Fruit fly (Drosophila melanogaster) whole organism, embryonic: Measurements from ENCODE around the gene CG32354.

Experiments
- BEAF-32 ChIP-seq: fragments of 200-800 bp; sonication (Bioruptor generic); optimal IDR thresholded peaks from 3 replicates; lab custom pipeline; 2017; ENCODE audit warnings: missing biosample characterization, missing genetic modification characterization, mild to moderate bottlenecking, moderate library complexity, missing genetic modification reagents
- CG10267 ChIP-seq: fragments of 200-800 bp; sonication (Bioruptor generic); optimal IDR thresholded peaks from 2 replicates; lab custom pipeline; 2018; ENCODE audit warnings: missing biosample characterization, mild to moderate bottlenecking, missing genetic modification characterization, moderate library complexity
- CG10321 ChIP-seq: fragments of 200-800 bp; sonication (Bioruptor generic); IDR thresholded peaks from 2 replicates; pipeline ENCODE4 v1.3.6; 2022; ENCODE audit warnings: missing biosample characterization, missing genetic modification characterization
- CG12155 ChIP-seq: fragments of 200-800 bp; sonication (Bioruptor generic); optimal IDR thresholded peaks from 3 replicates; lab custom pipeline; 2016; ENCODE audit warnings: missing biosample characterization, missing genetic modification characterization
- CG14014 ChIP-seq: fragments of 200-800 bp; sonication (Bioruptor generic); IDR thresholded peaks from 2 replicates; pipeline ENCODE4 v1.3.6; 2022; ENCODE audit warnings: missing biosample characterization, missing genetic modification characterization
- CG16813 ChIP-seq: fragments of 200-800 bp; sonication (Bioruptor generic); IDR thresholded peaks from 3 replicates; pipeline ENCODE4 v1.3.6; 2022; ENCODE audit warnings: missing biosample characterization, missing genetic modification characterization; ENCODE audit not compliant: partially characterized antibody
- CG17361 ChIP-seq: fragments of 200-800 bp; sonication (Bioruptor generic); IDR thresholded peaks from 3 replicates; pipeline ENCODE4 v1.3.6; 2022; ENCODE audit warnings: missing biosample characterization, missing genetic modification characterization
- CG17912 ChIP-seq: fragments of 200-800 bp; sonication (Bioruptor generic); optimal IDR thresholded peaks from 2 replicates; lab custom pipeline; 2018; ENCODE audit warnings: missing biosample characterization, mild to moderate bottlenecking, missing genetic modification characterization
- CG1792 ChIP-seq: fragments of 200-800 bp; sonication (Bioruptor generic); optimal IDR thresholded peaks from 2 replicates; lab custom pipeline; 2016; ENCODE audit warnings: missing biosample characterization, missing genetic modification characterization
- CG18262 ChIP-seq: fragments of 200-800 bp; optimal IDR thresholded peaks from 3 replicates; lab custom pipeline; 2019; ENCODE audit warnings: missing biosample characterization, mild to moderate bottlenecking, missing genetic modification characterization, moderate library complexity
- CG18599 ChIP-seq: fragments of 200-800 bp; sonication (Bioruptor generic); optimal IDR thresholded peaks from 3 replicates; lab custom pipeline; 2017; ENCODE audit warnings: missing biosample characterization, missing genetic modification characterization, mild to moderate bottlenecking, moderate library complexity, missing genetic modification reagents
- CG2875 ChIP-seq: fragments of 200-800 bp; sonication (Bioruptor generic); optimal IDR thresholded peaks from 2 replicates; lab custom pipeline; 2017; ENCODE audit warnings: missing biosample characterization, mild to moderate bottlenecking, missing genetic modification characterization, missing genetic modification reagents
- CG2889 ChIP-seq: fragments of 200-800 bp; sonication (Bioruptor generic); IDR thresholded peaks from 3 replicates; pipeline ENCODE4 v1.3.6; 2022; ENCODE audit warnings: missing biosample characterization, missing genetic modification characterization
- CG30020 ChIP-seq: fragments of 200-800 bp; optimal IDR thresholded peaks from 2 replicates; lab custom pipeline; 2019; ENCODE audit warnings: missing biosample characterization, mild to moderate bottlenecking, missing genetic modification characterization, moderate library complexity
- CG32767 ChIP-seq: fragments of 200-800 bp; sonication (Bioruptor generic); IDR thresholded peaks from 2 replicates; pipeline ENCODE4 v1.3.6; 2022; ENCODE audit warnings: missing biosample characterization, missing genetic modification characterization
- CG32772 ChIP-seq: fragments of 200-800 bp; sonication (Bioruptor generic); IDR thresholded peaks from 2 replicates; pipeline ENCODE4 v1.3.6; 2022; ENCODE audit warnings: missing biosample characterization, missing genetic modification characterization
- CG3838 ChIP-seq: fragments of 200-800 bp; sonication (Bioruptor generic); optimal IDR thresholded peaks from 3 replicates; lab custom pipeline; 2016; ENCODE audit warnings: missing biosample characterization, missing genetic modification characterization
- CG6689 ChIP-seq: fragments of 200-800 bp; sonication (Bioruptor generic); IDR thresholded peaks from 2 replicates; pipeline ENCODE4 v1.3.6; 2022; ENCODE audit warnings: missing biosample characterization, missing genetic modification characterization
- CG7987 ChIP-seq: fragments of 200-800 bp; sonication (Bioruptor generic); optimal IDR thresholded peaks from 2 replicates; lab custom pipeline; 2018; ENCODE audit warnings: missing biosample characterization, mild to moderate bottlenecking, missing genetic modification characterization, moderate library complexity
- CG8359 ChIP-seq: fragments of 200-800 bp; sonication (Bioruptor generic); optimal IDR thresholded peaks from 2 replicates; lab custom pipeline; 2017; ENCODE audit warnings: missing biosample characterization, mild to moderate bottlenecking, missing genetic modification characterization, borderline replicate concordance
- CG9932 ChIP-seq: fragments of 200-800 bp; sonication (Bioruptor generic); IDR thresholded peaks from 2 replicates; pipeline ENCODE4 v1.3.6; 2022; ENCODE audit warnings: missing biosample characterization, missing genetic modification characterization
- CTCF ChIP-seq: fragments of 200-800 bp; sonication (Bioruptor generic); optimal IDR thresholded peaks from 2 replicates; lab custom pipeline; 2017; ENCODE audit warnings: missing biosample characterization, mild to moderate bottlenecking, missing genetic modification characterization, moderate library complexity
- Camta ChIP-seq: fragments of 200-800 bp; sonication (Bioruptor generic); optimal IDR thresholded peaks from 2 replicates; lab custom pipeline; 2016; ENCODE audit warnings: missing biosample characterization, missing genetic modification characterization
- Chrac-16 ChIP-seq: fragments of 200-800 bp; sonication (Bioruptor generic); optimal IDR thresholded peaks from 3 replicates; lab custom pipeline; 2016; ENCODE audit warnings: missing biosample characterization, missing genetic modification characterization
- CrebB ChIP-seq: fragments of 200-800 bp; sonication (Bioruptor generic); optimal IDR thresholded peaks from 3 replicates; lab custom pipeline; 2018; ENCODE audit warnings: missing biosample characterization, mild to moderate bottlenecking, missing genetic modification characterization
- D19B ChIP-seq: fragments of 200-800 bp; sonication (Bioruptor generic); optimal IDR thresholded peaks from 2 replicates; lab custom pipeline; 2017; ENCODE audit warnings: missing biosample characterization, mild to moderate bottlenecking, missing genetic modification characterization
- Doc2 ChIP-seq: fragments of 200-800 bp; sonication (Bioruptor generic); IDR thresholded peaks from 2 replicates; pipeline ENCODE4 v1.3.6; 2022; ENCODE audit warnings: missing biosample characterization, missing genetic modification characterization
- E2f1 ChIP-seq: fragments of 200-800 bp; sonication (Bioruptor generic); IDR thresholded peaks from 2 replicates; pipeline ENCODE4 v1.3.6; 2022; ENCODE audit warnings: missing biosample characterization, missing genetic modification characterization
- Elba2 ChIP-seq: fragments of 200-800 bp; sonication (Bioruptor generic); optimal IDR thresholded peaks from 3 replicates; lab custom pipeline; 2016; ENCODE audit warnings: missing biosample characterization, missing genetic modification characterization
- Ets65A ChIP-seq: fragments of 200-800 bp; sonication (Bioruptor generic); peaks from one replicate; lab custom pipeline; 2016; ENCODE audit warnings: missing biosample characterization, missing genetic modification characterization
- Fer2 ChIP-seq: fragments of 200-800 bp; sonication (Bioruptor generic); optimal IDR thresholded peaks from 2 replicates; lab custom pipeline; 2018; ENCODE audit warnings: missing biosample characterization, mild to moderate bottlenecking, missing genetic modification characterization, moderate library complexity
- Nf-YA ChIP-seq: fragments of 200-800 bp; sonication (Bioruptor generic); IDR thresholded peaks from 2 replicates; pipeline ENCODE4 v1.3.6; 2022; ENCODE audit warnings: missing biosample characterization, missing genetic modification characterization
- NfI ChIP-seq: fragments of 200-800 bp; sonication (Bioruptor generic); optimal IDR thresholded peaks from 3 replicates; lab custom pipeline; 2018; ENCODE audit warnings: missing biosample characterization, mild to moderate bottlenecking, missing genetic modification characterization, moderate library complexity
- Side ChIP-seq: fragments of 200-800 bp; sonication (Bioruptor generic); optimal IDR thresholded peaks from 2 replicates; lab custom pipeline; 2016; ENCODE audit warnings: missing biosample characterization, missing genetic modification characterization
- bcd ChIP-seq: fragments of 200-800 bp; sonication (Bioruptor generic); optimal IDR thresholded peaks from 2 replicates; lab custom pipeline; 2017; ENCODE audit warnings: missing biosample characterization, mild to moderate bottlenecking, missing genetic modification characterization
- fd64A ChIP-seq: fragments of 200-800 bp; sonication (Bioruptor generic); optimal IDR thresholded peaks from 3 replicates; lab custom pipeline; 2018; ENCODE audit warnings: missing biosample characterization, mild to moderate bottlenecking, missing genetic modification characterization
- fu2 ChIP-seq: fragments of 200-800 bp; sonication (Bioruptor generic); optimal IDR thresholded peaks from 2 replicates; lab custom pipeline; 2016; ENCODE audit warnings: missing biosample characterization, missing genetic modification characterization
- gfzf ChIP-seq: fragments of 200-800 bp; sonication (Bioruptor generic); optimal IDR thresholded peaks from 2 replicates; lab custom pipeline; 2016; ENCODE audit warnings: missing biosample characterization, mild to moderate bottlenecking, missing genetic modification characterization, moderate library complexity
- inv ChIP-seq: fragments of 200-800 bp; sonication (Bioruptor generic); IDR thresholded peaks from 2 replicates; pipeline ENCODE4 v1.3.6; 2022; ENCODE audit warnings: missing biosample characterization, missing genetic modification characterization; ENCODE audit not compliant: partially characterized antibody
- mam ChIP-seq: fragments of 200-800 bp; sonication (Bioruptor generic); optimal IDR thresholded peaks from 3 replicates; lab custom pipeline; 2016; ENCODE audit warnings: missing biosample characterization, missing genetic modification characterization
- onecut ChIP-seq: fragments of 200-800 bp; sonication (Bioruptor generic); IDR thresholded peaks from 2 replicates; pipeline ENCODE4 v1.3.6; 2022; ENCODE audit warnings: missing biosample characterization, missing genetic modification characterization
- otp ChIP-seq: fragments of 200-800 bp; sonication (Bioruptor generic); IDR thresholded peaks from 3 replicates; pipeline ENCODE4, ENCODE4 v1.3.6; 2022; ENCODE audit warnings: missing biosample characterization, missing genetic modification characterization
- pfk ChIP-seq: fragments of 200-800 bp; sonication (Bioruptor generic); optimal IDR thresholded peaks from 2 replicates; lab custom pipeline; 2018; ENCODE audit warnings: missing biosample characterization, mild to moderate bottlenecking, missing genetic modification characterization, moderate library complexity
- prd ChIP-seq, 3 experiments: fragments of >200 bp in 2 of 3; fragments of 200-800 bp in 1 of 3; sonication (Bioruptor generic) in 1 of 3; optimal IDR thresholded peaks in 2 of 3; IDR thresholded peaks in 1 of 3; 2 replicates in 2 of 3; 3 replicates in 1 of 3; pipeline versions ENCODE4 v1.3.6 to Lab custom; 2017 to 2022; ENCODE audit warnings: missing biosample characterization in 1 of 3, missing genetic modification characterization in 1 of 3
- shn ChIP-seq: fragments of 200-800 bp; sonication (Bioruptor generic); optimal IDR thresholded peaks from 3 replicates; lab custom pipeline; 2016; ENCODE audit warnings: missing biosample characterization, missing genetic modification characterization
- sob ChIP-seq: fragments of 200-800 bp; sonication (Bioruptor generic); IDR thresholded peaks from 2 replicates; pipeline ENCODE4 v1.3.6; 2022; ENCODE audit warnings: missing biosample characterization, missing genetic modification characterization
- stwl ChIP-seq: fragments of 200-800 bp; sonication (Bioruptor generic); optimal IDR thresholded peaks from 3 replicates; lab custom pipeline; 2018; ENCODE audit warnings: missing biosample characterization, mild to moderate bottlenecking, missing genetic modification characterization, moderate library complexity
- tll ChIP-seq, 2 experiments: fragments of 200-800 bp in 1 of 2; fragments of >200 bp in 1 of 2; sonication (Bioruptor generic) in 1 of 2; optimal IDR thresholded peaks; 2 replicates each; lab custom pipeline; 2017 to 2019; ENCODE audit warnings: missing biosample characterization in 2 of 2, missing genetic modification characterization in 2 of 2, mild to moderate bottlenecking in 1 of 2, moderate library complexity in 1 of 2
- z ChIP-seq: fragments of 200-800 bp; sonication (Bioruptor generic); IDR thresholded peaks from 3 replicates; pipeline ENCODE4 v1.3.6; 2022; ENCODE audit warnings: missing biosample characterization, missing genetic modification characterization

The CG32354 gene

DNA sequence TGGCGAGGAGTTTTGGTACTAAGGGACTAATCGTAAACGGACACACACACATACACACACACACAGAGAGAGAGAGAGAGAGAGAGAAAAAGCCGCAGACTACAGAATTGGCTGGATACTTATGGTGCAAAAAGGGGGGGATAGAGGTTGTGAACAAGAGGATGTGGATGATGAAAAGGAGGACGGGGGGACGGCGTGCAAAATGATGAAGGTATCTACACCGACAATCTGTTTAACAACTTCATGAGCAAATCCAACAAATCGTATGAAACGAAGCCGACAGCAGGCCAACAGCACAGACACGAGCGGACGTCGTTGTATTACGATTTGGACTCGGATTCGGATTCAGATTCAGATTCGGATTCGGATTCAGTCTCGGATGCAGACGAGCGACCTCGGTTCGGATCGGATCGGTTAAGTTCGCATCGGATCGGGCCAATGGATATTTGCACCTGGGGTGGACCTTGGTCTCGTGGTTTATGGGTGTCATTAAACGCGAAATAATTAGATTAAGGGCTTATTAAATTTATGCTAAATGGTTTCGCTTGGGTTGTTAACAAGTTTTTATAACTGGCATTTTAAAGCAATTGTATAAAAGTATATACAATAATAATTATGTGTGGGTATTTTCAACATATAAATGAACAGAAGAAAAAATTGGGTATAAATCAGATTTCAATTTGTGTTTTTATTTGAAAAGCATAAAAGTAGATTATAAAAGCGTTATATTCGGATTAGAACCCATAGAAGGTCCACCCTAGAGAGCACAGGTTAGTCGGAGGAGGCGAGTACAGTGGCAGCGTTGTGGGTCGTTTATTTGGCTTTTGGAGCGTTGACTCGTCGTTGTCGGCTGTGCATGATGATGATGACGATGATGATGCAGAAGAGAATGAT lies 33.3 kb upstream of the CG32354 start (continued):
- TF ChIP-seq CG10267 (tag; lab: Kevin White, UChicago) (peak; percentile 83), fd64A (GFP tag; lab: Kevin White, UChicago) (peak; percentile 56), onecut (GFP tag; lab: Robert Waterston, UW) (peak; percentile 68), CrebB (peak; percentile 70), E2f1 (GFP tag; lab: Robert Waterston, UW) (peak; percentile 79), CG32767 (peak; percentile 74), CG17361 (GFP tag; lab: Robert Waterston, UW) (peak; percentile 94), Camta (GFP tag; lab: Kevin White, UChicago) (peak; percentile 55), CTCF (peak; percentile 52), CG7987 (GFP tag; lab: Kevin White, UChicago) (peak; percentile 60), CG3838 (peak; percentile 40), bcd (GFP tag; lab: Kevin White, UChicago) (peak; percentile 92), BEAF-32 (GFP tag; lab: Kevin White, UChicago) (no peak), z (GFP tag; lab: Robert Waterston, UW) (no peak), gfzf (GFP tag; lab: Kevin White, UChicago) (no peak), CG9932 (GFP tag; lab: Robert Waterston, UW) (peak; percentile 57), CG2889 (GFP tag; lab: Robert Waterston, UW) (no peak; the same call in 2 of the 3 replicates), Nf-YA (GFP tag; lab: Robert Waterston, UW) (peak; percentile 47), fu2 (GFP tag; lab: Kevin White, UChicago) (no peak), CG14014 (GFP tag; lab: Robert Waterston, UW) (peak; percentile 85), CG8359 (GFP tag; lab: Kevin White, UChicago) (peak; percentile 75), mam (GFP tag; lab: Kevin White, UChicago) (peak; percentile 67), sob (GFP tag; lab: Robert Waterston, UW) (peak; percentile 80), inv (no peak), stwl (tag; lab: Kevin White, UChicago) (no peak), CG18262 (peak; percentile 94), Fer2 (tag; lab: Kevin White, UChicago) (peak; percentile 77), CG30020 (tag; lab: Kevin White, UChicago) (peak; percentile 48), D19B (GFP tag; lab: Kevin White, UChicago) (peak; percentile 80), NfI (peak; percentile 83), CG16813 (no peak), CG1792 (GFP tag; lab: Kevin White, UChicago) (peak; percentile 31), otp (peak; percentile 48; the same call in 1 of the 3 replicates), shn (no peak), Chrac-16 (GFP tag; lab: Kevin White, UChicago) (peak; percentile 69), CG18599 (GFP tag; lab: Kevin White, UChicago) (peak; percentile 97), pfk (GFP tag; lab: Kevin White, UChicago) (no peak), Doc2 (GFP tag; lab: Robert Waterston, UW) (no peak), CG10321 (GFP tag; lab: Robert Waterston, UW) (no peak), CG17912 (GFP tag; lab: Kevin White, UChicago) (no peak), Ets65A (GFP tag; lab: Kevin White, UChicago) (no peak), CG12155 (peak; percentile 70), Elba2 (no peak), Side (peak; percentile 63), prd (optimal IDR thresholded peaks at IDR 0.05; lab: Kevin White, UChicago) (no peak), prd (GFP tag; IDR thresholded peaks at IDR 0.05; lab: Robert Waterston, UW) (peak; percentile 77), tll (GFP tag; optimal IDR thresholded peaks at IDR 0.05; lab: Kevin White, UChicago) (no peak), CG6689 (peak; percentile 83), CG2875 (GFP tag; lab: Kevin White, UChicago) (peak; percentile 71), CG32772 (peak; percentile 62)
